Fruit fly (Drosophila melanogaster): ENCODE data around the gene Marcal1.

The Marcal1 gene

dm6 chr2L:4915715-4916153 is 39.6 kb upstream of the Marcal1 start (continued):
- TF ChIP-seq hb (GFP tag; IDR thresholded peaks at IDR 0.05; ENCODE audit: partially characterized antibody) (no peak), cg (GFP tag; optimal IDR thresholded peaks at IDR 0.05) (no peak), CG6765 (GFP tag; optimal IDR thresholded peaks at IDR 0.05) (no peak), B-H1 (GFP tag; IDR thresholded peaks at IDR 0.05) (no peak), Lhr (GFP tag; optimal IDR thresholded peaks at IDR 0.05) (no peak), CG8388 (GFP tag; optimal IDR thresholded peaks at IDR 0.05) (peak; percentile 15), CG13624 (GFP tag; optimal IDR thresholded peaks at IDR 0.05) (no peak), CG14441 (GFP tag; IDR thresholded peaks at IDR 0.05) (no peak), CG33557 (GFP tag; optimal IDR thresholded peaks at IDR 0.05) (no peak), Myb (GFP tag; optimal IDR thresholded peaks at IDR 0.05) (no peak), Doc2 (GFP tag; IDR thresholded peaks at IDR 0.05) (no peak), CG12942 (GFP tag; optimal IDR thresholded peaks at IDR 0.05) (no peak), Scr (GFP tag; IDR thresholded peaks at IDR 0.05; ENCODE audit: partially characterized antibody) (no peak), Adf1 (GFP tag; IDR thresholded peaks at IDR 0.05) (no peak), Bgb (GFP tag; IDR thresholded peaks at IDR 0.05; ENCODE audit: partially characterized antibody) (no peak), CG11560 (tag; IDR thresholded peaks at IDR 0.05) (no peak), CG10274 (GFP tag; optimal IDR thresholded peaks at IDR 0.05) (no peak), ttk (GFP tag; IDR thresholded peaks at IDR 0.05) (no peak), sens-2 (GFP tag; IDR thresholded peaks at IDR 0.05) (no peak), wor (GFP tag; IDR thresholded peaks at IDR 0.05) (peak; percentile 33; the same call in 1 of the 2 replicates), tgo (GFP tag; IDR thresholded peaks at IDR 0.05) (0 out of 3 replicates have a peak, but pooled peaks have one; percentile 31), hth (optimal IDR thresholded peaks at IDR 0.05) (no peak), onecut (GFP tag; IDR thresholded peaks at IDR 0.05) (0 out of 2 replicates have a peak, but pooled peaks have one; percentile 16), CG18619 (GFP tag; optimal IDR thresholded peaks at IDR 0.05) (no peak), phol (tag; optimal IDR thresholded peaks at IDR 0.05) (peak; percentile 61), CG4820 (GFP tag; optimal IDR thresholded peaks at IDR 0.05) (peak; percentile 24), Fer2 (tag; optimal IDR thresholded peaks at IDR 0.05) (no peak), CG16863 (GFP tag; optimal IDR thresholded peaks at IDR 0.05) (no peak), Hr39 (optimal IDR thresholded peaks at IDR 0.05) (no peak), chm (GFP tag; IDR thresholded peaks at IDR 0.05) (no peak), MTF-1 (GFP tag; optimal IDR thresholded peaks at IDR 0.05; ENCODE audit: borderline replicate concordance) (no peak), CG6791 (GFP tag; IDR thresholded peaks at IDR 0.05; ENCODE audit: partially characterized antibody) (no peak), Pdp1 (GFP tag; optimal IDR thresholded peaks at IDR 0.05) (no peak), klu (GFP tag; IDR thresholded peaks at IDR 0.05) (no peak), CTCF (GFP tag; optimal IDR thresholded peaks at IDR 0.05) (no peak), CG2712 (tag; optimal IDR thresholded peaks at IDR 0.05) (peak; percentile 49), kah (GFP tag; optimal IDR thresholded peaks at IDR 0.05) (no peak), Antp (GFP tag; optimal IDR thresholded peaks at IDR 0.05) (no peak), zfh1 (GFP tag; IDR thresholded peaks at IDR 0.05) (0 out of 3 replicates have a peak, but pooled peaks have one; percentile 13), nau (GFP tag; optimal IDR thresholded peaks at IDR 0.05) (no peak), CG1529 (GFP tag; optimal IDR thresholded peaks at IDR 0.05) (peak; percentile 28), Hmr (GFP tag; optimal IDR thresholded peaks at IDR 0.05) (no peak), Sox100B (GFP tag; optimal IDR thresholded peaks at IDR 0.05) (peak; percentile 40), CG18011 (GFP tag; optimal IDR thresholded peaks at IDR 0.05) (no peak), chif (GFP tag; optimal IDR thresholded peaks at IDR 0.05) (no peak), gsb-n (tag; optimal IDR thresholded peaks at IDR 0.05) (peak; percentile 6), sens (GFP tag) (peak; percentile 87), Asciz (GFP tag; optimal IDR thresholded peaks at IDR 0.05) (peak; percentile 44), CG13894 (tag; optimal IDR thresholded peaks at IDR 0.05) (no peak), bbx (GFP tag; IDR thresholded peaks at IDR 0.05; ENCODE audit: partially characterized antibody) (no peak), CG31441 (GFP tag; IDR thresholded peaks at IDR 0.05) (peak; percentile 51), repo (GFP tag; optimal IDR thresholded peaks at IDR 0.05) (no peak)

Measured in whole organism, embryonic.